Worm (Caenorhabditis elegans) whole organism, early embryonic: ENCODE data around the gene daf-36.

Source experiments
- B0310.2 ChIP-seq: sonication (generic microtip); optimal IDR thresholded peaks from 2 replicates; lab custom pipeline; 2016; ENCODE audit warnings: mild to moderate bottlenecking, missing genetic modification characterization, missing compliant biosample characterization
- F13C5.2 ChIP-seq: sonication (generic microtip); optimal IDR thresholded peaks from 2 replicates; lab custom pipeline; 2017; ENCODE audit warnings: mild to moderate bottlenecking, missing genetic modification characterization, inconsistent platforms, missing compliant biosample characterization
- aly-1 ChIP-seq: sonication (generic microtip); optimal IDR thresholded peaks from 2 replicates; lab custom pipeline; 2016; ENCODE audit warnings: missing genetic modification characterization, missing compliant biosample characterization
- ama-1 ChIP-seq: fragments of 150-350 bp; optimal IDR thresholded peaks from 2 replicates; lab custom pipeline; 2014
- ceh-13 ChIP-seq: fragments of 200-800 bp; sonication (Bioruptor generic); optimal IDR thresholded peaks from 2 replicates; lab custom pipeline; 2018; ENCODE audit warnings: mild to moderate bottlenecking, missing genetic modification characterization, missing compliant biosample characterization
- ceh-36 ChIP-seq: sonication (generic microtip); optimal IDR thresholded peaks from 2 replicates; lab custom pipeline; 2016; ENCODE audit warnings: missing genetic modification characterization, inconsistent platforms, missing compliant biosample characterization
- ets-7 ChIP-seq: sonication (generic microtip); optimal IDR thresholded peaks from 2 replicates; lab custom pipeline; 2016; ENCODE audit warnings: missing genotype, missing genetic modification characterization, missing compliant biosample characterization
- flt-1 ChIP-seq: fragments of 200-800 bp; sonication (Bioruptor generic); IDR thresholded peaks from 2 replicates; pipeline ENCODE4 v1.3.6; 2022; ENCODE audit warnings: missing genetic modification characterization, missing compliant biosample characterization
- hmbx-1 ChIP-seq: sonication (generic microtip); optimal IDR thresholded peaks from 2 replicates; lab custom pipeline; 2016; ENCODE audit warnings: mild to moderate bottlenecking, missing genetic modification characterization, missing compliant biosample characterization
- hmg-4 ChIP-seq: fragments of 200-800 bp; sonication (Bioruptor generic); optimal IDR thresholded peaks from 2 replicates; lab custom pipeline; 2018; ENCODE audit warnings: mild to moderate bottlenecking, missing genetic modification characterization, missing compliant biosample characterization
- hnd-1 ChIP-seq: sonication (generic microtip); optimal IDR thresholded peaks from 2 replicates; lab custom pipeline; 2016; ENCODE audit warnings: missing genetic modification characterization, missing compliant biosample characterization
- pes-1 ChIP-seq: fragments of 200-800 bp; sonication (Bioruptor generic); IDR thresholded peaks from 2 replicates; pipeline ENCODE4 v1.3.6; 2022; ENCODE audit warnings: missing genetic modification reagents, missing genetic modification characterization, missing compliant biosample characterization
- scrt-1 ChIP-seq: fragments of 200-800 bp; sonication (Bioruptor generic); IDR thresholded peaks from 2 replicates; pipeline ENCODE4 v1.3.6; 2022; ENCODE audit warnings: missing genetic modification characterization, missing compliant biosample characterization
- sea-1 ChIP-seq: fragments of 200-800 bp; sonication (Bioruptor generic); conservative IDR thresholded peaks from 2 replicates; pipeline ENCODE4 v1.3.6; 2022; ENCODE audit warnings: missing genetic modification characterization, missing compliant biosample characterization
- tbx-11 ChIP-seq: fragments of 200-800 bp; sonication (Bioruptor generic); IDR thresholded peaks from 2 replicates; pipeline ENCODE4 v1.3.6; 2022; ENCODE audit warnings: missing genetic modification characterization, missing compliant biosample characterization
- tbx-37 ChIP-seq: fragments of 200-800 bp; sonication (Bioruptor generic); conservative IDR thresholded peaks from 2 replicates; pipeline ENCODE4 v1.3.6; 2022; ENCODE audit warnings: missing genetic modification reagents, missing genetic modification characterization, missing compliant biosample characterization
- tra-4 ChIP-seq: sonication (generic microtip); optimal IDR thresholded peaks from 2 replicates; lab custom pipeline; 2017; ENCODE audit warnings: missing genetic modification characterization, missing compliant biosample characterization

daf-36 gene

ce11 chrV:10255005-10255472, 29.5 kb upstream of the daf-36 start, which contains the start of gene rop-1:
rop-1 (minus strand) TSS chrV:10255055.
- TF ChIP-seq tbx-37 (GFP tag; lab: Robert Waterston, UW) (no peak), F13C5.2 (tag; lab: Kevin White, UChicago) (no peak), sea-1 (GFP tag; lab: Robert Waterston, UW) (no peak), scrt-1 (no peak), ets-7 (no peak)

DNA sequence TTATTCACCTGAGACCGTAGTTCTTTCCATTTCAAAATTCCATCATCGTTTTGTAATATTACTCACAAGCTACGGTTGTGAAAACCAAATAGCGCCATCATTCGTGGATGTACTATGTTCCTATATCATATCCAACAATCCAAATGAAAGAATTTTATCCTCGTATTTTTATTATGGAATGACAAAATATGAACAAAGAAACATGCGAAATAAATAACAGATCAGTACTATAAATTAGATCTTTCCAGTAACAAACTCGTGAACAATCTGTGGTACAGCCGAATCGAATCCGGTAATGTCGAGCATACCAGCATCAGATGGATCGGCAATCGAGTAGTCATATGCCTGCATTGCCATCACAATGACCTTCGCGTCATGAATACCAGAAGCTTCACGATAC, 27.2 kb upstream of the daf-36 start:
- no peak for TF ChIP-seq B0310.2 (tag; lab: Kevin White, UChicago)
- no peak for TF ChIP-seq hmg-4 (GFP tag; lab: Kevin White, UChicago)

ce11 chrV:10249515-10249914, 24.0 kb upstream of the daf-36 start:
- TF ChIP-seq B0310.2 (tag; lab: Kevin White, UChicago) (no peak), ceh-13 (GFP tag; lab: Kevin White, UChicago) (no peak), sea-1 (GFP tag; lab: Robert Waterston, UW) (no peak), flt-1 (no peak), pes-1 (GFP tag; lab: Robert Waterston, UW) (no peak), ets-7 (no peak), tra-4 (no peak), aly-1 (tag; lab: Kevin White, UChicago) (no peak), F13C5.2 (tag; lab: Kevin White, UChicago) (no peak), tbx-37 (GFP tag; lab: Robert Waterston, UW) (no peak), hmbx-1 (tag; lab: Kevin White, UChicago) (no peak), ceh-36 (no peak), scrt-1 (no peak), hmg-4 (GFP tag; lab: Kevin White, UChicago) (no peak), tbx-11 (GFP tag; lab: Robert Waterston, UW) (no peak)

ce11 chrV:10248255-10248979, 22.9 kb upstream of the daf-36 start, which contains the start of gene akt-1:
akt-1 (plus strand) TSS chrV:10248905.
- no peak for TF ChIP-seq B0310.2 (tag; lab: Kevin White, UChicago)
- TF ChIP-seq ceh-36, result no peak
- no peak for TF ChIP-seq ets-7
- TF ChIP-seq hmbx-1 (tag; lab: Kevin White, UChicago), result no peak
- TF ChIP-seq tra-4, result no peak
- no peak for TF ChIP-seq flt-1
- no peak for TF ChIP-seq ceh-13 (GFP tag; lab: Kevin White, UChicago)
- TF ChIP-seq F13C5.2 (tag; lab: Kevin White, UChicago), result no peak
- TF ChIP-seq ama-1 (lab: Kevin White, UChicago), result no peak
- no peak for TF ChIP-seq aly-1 (tag; lab: Kevin White, UChicago)
- no peak for TF ChIP-seq hnd-1
- TF ChIP-seq sea-1 (GFP tag; lab: Robert Waterston, UW), result no peak

DNA sequence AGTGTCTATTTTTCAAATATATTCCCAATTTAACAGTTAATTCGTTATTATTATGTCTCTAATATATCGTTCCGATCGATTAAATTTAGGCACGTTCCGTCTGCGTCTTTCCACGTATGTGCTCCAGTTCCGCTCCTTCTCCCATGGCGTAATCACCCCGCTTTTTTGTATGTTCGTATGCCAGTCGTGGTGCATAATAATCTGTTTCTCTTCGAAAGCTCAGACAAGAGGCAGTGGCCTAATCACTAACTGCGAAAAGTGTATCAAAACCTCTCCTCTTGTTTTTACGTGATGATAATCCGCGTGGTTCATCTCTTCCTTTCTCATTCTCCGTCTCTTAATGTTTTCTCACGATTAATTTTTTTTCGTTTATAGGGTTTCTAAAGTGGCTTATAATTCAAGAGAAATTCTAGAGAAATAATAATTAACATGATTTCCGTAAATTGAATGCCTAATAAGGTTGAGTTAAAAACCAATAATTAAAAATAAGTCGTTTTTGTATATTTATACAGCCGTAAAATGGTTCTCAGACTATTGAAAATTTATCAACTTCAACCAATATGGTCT, 22.2 kb upstream of the daf-36 start:
- TF ChIP-seq pes-1 (GFP tag; lab: Robert Waterston, UW), result no peak
- no peak for TF ChIP-seq flt-1
- TF ChIP-seq tbx-37 (GFP tag; lab: Robert Waterston, UW), result no peak
- no peak for TF ChIP-seq hmbx-1 (tag; lab: Kevin White, UChicago)
- no peak for TF ChIP-seq ama-1 (lab: Kevin White, UChicago)
- TF ChIP-seq B0310.2 (tag; lab: Kevin White, UChicago), result no peak
- no peak for TF ChIP-seq scrt-1
- TF ChIP-seq ceh-36, result no peak
- no peak for TF ChIP-seq aly-1 (tag; lab: Kevin White, UChicago)
- no peak for TF ChIP-seq hnd-1
- TF ChIP-seq ceh-13 (GFP tag; lab: Kevin White, UChicago), result no peak
- no peak for TF ChIP-seq hmg-4 (GFP tag; lab: Kevin White, UChicago)
- TF ChIP-seq tra-4, result no peak
- TF ChIP-seq F13C5.2 (tag; lab: Kevin White, UChicago), result no peak
- TF ChIP-seq sea-1 (GFP tag; lab: Robert Waterston, UW), result no peak
- TF ChIP-seq ets-7, result no peak
- TF ChIP-seq tbx-11 (GFP tag; lab: Robert Waterston, UW), result no peak

- TF ChIP-seq sea-1 (GFP tag; lab: Robert Waterston, UW) (no peak), ceh-36 (no peak), hmbx-1 (tag; lab: Kevin White, UChicago) (no peak)
These were observed 21.5 kb upstream of the daf-36 start for ce11 chrV:10246967-10247366.

DNA sequence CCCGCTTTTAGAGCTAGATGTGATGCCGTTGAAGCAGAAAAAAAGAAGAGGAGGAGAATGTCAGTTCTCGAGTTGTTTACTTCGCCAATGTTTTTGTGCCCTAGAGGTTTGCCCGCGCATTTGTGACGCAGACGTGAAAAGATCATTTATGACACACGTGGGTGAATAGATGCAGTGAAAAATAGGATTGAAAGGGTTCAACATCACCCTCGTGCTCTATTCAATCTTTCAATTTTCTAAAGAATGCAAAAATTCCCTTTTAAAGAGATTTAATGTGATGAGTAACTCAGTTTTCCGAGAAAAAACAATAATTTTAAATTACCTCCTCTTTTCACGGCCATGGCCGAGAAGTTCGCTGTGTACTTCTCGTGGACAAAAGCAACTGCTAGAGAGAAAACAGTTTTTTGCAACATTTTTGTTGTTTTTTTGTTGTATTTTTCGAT, 21.0 kb upstream of the daf-36 start:
- TF ChIP-seq scrt-1 (no peak), aly-1 (tag; lab: Kevin White, UChicago) (no peak), pes-1 (GFP tag; lab: Robert Waterston, UW) (no peak), F13C5.2 (tag; lab: Kevin White, UChicago) (no peak), hnd-1 (no peak)

ce11 chrV:10245615-10246014, 20.1 kb upstream of the daf-36 start:
- TF ChIP-seq tbx-11 (GFP tag; lab: Robert Waterston, UW) (no peak), flt-1 (no peak), hnd-1 (no peak), pes-1 (GFP tag; lab: Robert Waterston, UW) (no peak), sea-1 (GFP tag; lab: Robert Waterston, UW) (no peak), hmg-4 (GFP tag; lab: Kevin White, UChicago) (no peak), ceh-13 (GFP tag; lab: Kevin White, UChicago) (no peak), aly-1 (tag; lab: Kevin White, UChicago) (no peak)
